Worm (Caenorhabditis elegans) whole organism, mixed stage, embryonic: ENCODE results near the gene K11G12.6.

ENCODE experiments used
- bed-3 ChIP-seq: fragments of 200-800 bp; sonication (Bioruptor generic); optimal IDR thresholded peaks from 3 replicates; lab custom pipeline; 2018; ENCODE audit warnings: mild to moderate bottlenecking, missing genetic modification characterization, moderate library complexity, missing compliant biosample characterization
- blmp-1 ChIP-seq: fragments of 150-350 bp; optimal IDR thresholded peaks from 2 replicates; lab custom pipeline; 2014; ENCODE audit warnings: missing biosample characterization, missing genetic modification characterization
- ceh-43 ChIP-seq: fragments of 200-800 bp; sonication (Bioruptor generic); optimal IDR thresholded peaks from 2 replicates; lab custom pipeline; 2018; ENCODE audit warnings: mild to moderate bottlenecking, missing genetic modification characterization, moderate library complexity, missing compliant biosample characterization
- ceh-83 ChIP-seq: fragments of 200-800 bp; sonication (Bioruptor generic); optimal IDR thresholded peaks from 2 replicates; lab custom pipeline; 2018; ENCODE audit warnings: mild to moderate bottlenecking, missing genetic modification characterization, missing compliant biosample characterization
- ces-1 ChIP-seq: fragments of 150-350 bp; optimal IDR thresholded peaks from 2 replicates; lab custom pipeline; 2014; ENCODE audit warnings: missing biosample characterization, missing genetic modification reagents, missing genetic modification characterization
- cnd-1 ChIP-seq: fragments of 200-800 bp; sonication (Bioruptor generic); optimal IDR thresholded peaks from 2 replicates; lab custom pipeline; 2018; ENCODE audit warnings: mild to moderate bottlenecking, missing genetic modification characterization, missing compliant biosample characterization
- drap-1 ChIP-seq: fragments of 200-800 bp; sonication (Bioruptor generic); optimal IDR thresholded peaks from 3 replicates; lab custom pipeline; 2018; ENCODE audit warnings: mild to moderate bottlenecking, missing genetic modification characterization, missing compliant biosample characterization
- elt-1 ChIP-seq: sonication (generic microtip); optimal IDR thresholded peaks from 2 replicates; lab custom pipeline; 2017; ENCODE audit warnings: missing genetic modification characterization, mild to moderate bottlenecking, missing compliant biosample characterization, antibody characterized with exemption, moderate library complexity, borderline replicate concordance; ENCODE audit not compliant: insufficient read depth
- flh-1 ChIP-seq: fragments of 200-800 bp; sonication (Bioruptor generic); optimal IDR thresholded peaks from 2 replicates; lab custom pipeline; 2018; ENCODE audit warnings: mild to moderate bottlenecking, missing genetic modification characterization, moderate library complexity, missing compliant biosample characterization
- ham-2 ChIP-seq: fragments of 200-800 bp; sonication (Bioruptor generic); optimal IDR thresholded peaks from 2 replicates; lab custom pipeline; 2018; ENCODE audit warnings: mild to moderate bottlenecking, missing genetic modification characterization, missing compliant biosample characterization
- hlh-1 ChIP-seq: fragments of 150-350 bp; optimal IDR thresholded peaks from 2 replicates; lab custom pipeline; 2014; ENCODE audit warnings: missing biosample characterization, missing genetic modification reagents, missing genetic modification characterization
- lin-32 ChIP-seq: fragments of 200-800 bp; sonication (Bioruptor generic); optimal IDR thresholded peaks from 2 replicates; lab custom pipeline; 2018; ENCODE audit warnings: mild to moderate bottlenecking, missing genetic modification characterization, missing compliant biosample characterization
- mab-5 ChIP-seq: fragments of 150-350 bp; optimal IDR thresholded peaks from 2 replicates; lab custom pipeline; 2014; ENCODE audit warnings: missing biosample characterization, missing genetic modification characterization
- nhr-12 ChIP-seq: fragments of 150-350 bp; optimal IDR thresholded peaks from 2 replicates; lab custom pipeline; 2014; ENCODE audit warnings: missing biosample characterization, missing genetic modification characterization
- nhr-2 ChIP-seq: fragments of 150-350 bp; optimal IDR thresholded peaks from 2 replicates; lab custom pipeline; 2014; ENCODE audit warnings: missing biosample characterization, missing genetic modification characterization
- nhr-237 ChIP-seq: fragments of 150-350 bp; optimal IDR thresholded peaks from 2 replicates; lab custom pipeline; 2014; ENCODE audit warnings: missing biosample characterization, missing genetic modification characterization
- pha-4 ChIP-seq: fragments of 150-350 bp; optimal IDR thresholded peaks from 2 replicates; lab custom pipeline; 2018; ENCODE audit warnings: missing biosample characterization, missing genetic modification reagents, missing genetic modification characterization
- sem-2 ChIP-seq: fragments of 200-800 bp; sonication (Bioruptor generic); optimal IDR thresholded peaks from 2 replicates; lab custom pipeline; 2018; ENCODE audit warnings: mild to moderate bottlenecking, missing genetic modification characterization, missing compliant biosample characterization
- sptf-1 ChIP-seq: sonication (generic microtip); optimal IDR thresholded peaks from 2 replicates; lab custom pipeline; 2017; ENCODE audit warnings: mild to moderate bottlenecking, missing genetic modification characterization, moderate library complexity, missing compliant biosample characterization
- tbx-8 ChIP-seq: fragments of 200-800 bp; sonication (Bioruptor generic); optimal IDR thresholded peaks from 2 replicates; lab custom pipeline; 2018; ENCODE audit warnings: mild to moderate bottlenecking, missing genetic modification characterization, moderate library complexity, missing compliant biosample characterization
- unc-120 ChIP-seq: sonication (generic microtip); optimal IDR thresholded peaks from 2 replicates; lab custom pipeline; 2017; ENCODE audit warnings: missing genetic modification characterization, missing compliant biosample characterization; ENCODE audit not compliant: poor library complexity, severe bottlenecking
- unc-39 ChIP-seq: fragments of 150-350 bp; optimal IDR thresholded peaks from 2 replicates; lab custom pipeline; 2014; ENCODE audit warnings: missing biosample characterization, missing genetic modification characterization
- unc-62 ChIP-seq: fragments of 150-350 bp; optimal IDR thresholded peaks from 2 replicates; lab custom pipeline; 2014; ENCODE audit warnings: missing biosample characterization, missing genetic modification reagents, missing genetic modification characterization
- zip-8 ChIP-seq: fragments of 150-350 bp; optimal IDR thresholded peaks from 2 replicates; lab custom pipeline; 2014; ENCODE audit warnings: missing biosample characterization, missing genetic modification characterization

Gene K11G12.6

ce11 chrX:6725260-6725718 is 4.2 kb downstream of the K11G12.6 start, which contains the start of gene slc-25A10:
Gene slc-25A10, minus strand, starts transcription at chrX:6725668.
- TF ChIP-seq bed-3 (GFP tag; lab: Kevin White, UChicago): no peak
- no peak for TF ChIP-seq ces-1 (GFP tag; lab: Kevin White, UChicago)

ce11 chrX:6722966-6723365 is 6.5 kb downstream of the K11G12.6 start, which contains the start of gene smf-1:
Gene smf-1, minus strand, starts transcription at chrX:6723066.
- no peak for TF ChIP-seq mab-5 (tag; lab: Kevin White, UChicago)
- TF ChIP-seq sptf-1 (tag; lab: Kevin White, UChicago): no peak
- TF ChIP-seq pha-4 (tag; lab: Kevin White, UChicago): no peak
- TF ChIP-seq unc-39: no peak
- no peak for TF ChIP-seq elt-1 (tag; lab: Kevin White, UChicago)

- TF ChIP-seq unc-120 (tag; lab: Kevin White, UChicago): no peak
- TF ChIP-seq elt-1 (tag; lab: Kevin White, UChicago): no peak
- TF ChIP-seq unc-39: no peak
- TF ChIP-seq sem-2 (GFP tag; lab: Kevin White, UChicago): no peak
- TF ChIP-seq hlh-1: no peak
- no peak for TF ChIP-seq ces-1 (GFP tag; lab: Kevin White, UChicago)
- no peak for TF ChIP-seq blmp-1 (tag; lab: Kevin White, UChicago)
- TF ChIP-seq mab-5 (tag; lab: Kevin White, UChicago): no peak
- TF ChIP-seq ceh-83 (GFP tag; lab: Kevin White, UChicago): no peak
- TF ChIP-seq ceh-43: no peak
- no peak for TF ChIP-seq flh-1 (GFP tag; lab: Kevin White, UChicago)
- no peak for TF ChIP-seq sptf-1 (tag; lab: Kevin White, UChicago)
Measured at ce11 chrX:6718595-6718994, 10.9 kb downstream of the K11G12.6 start, which contains the start of gene smf-2. Gene smf-2, minus strand, starts transcription at chrX:6718695.

ce11 chrX:6713277-6713676 is 16.2 kb downstream of the K11G12.6 start, which contains the start of gene nas-11:
Gene nas-11, plus strand, starts transcription at chrX:6713577.
- TF ChIP-seq elt-1 (tag; lab: Kevin White, UChicago) (no peak), unc-62 (GFP tag; lab: Kevin White, UChicago) (no peak), lin-32 (no peak), ceh-43 (no peak), unc-39 (no peak), sem-2 (GFP tag; lab: Kevin White, UChicago) (no peak)

- no peak for TF ChIP-seq hlh-1
- no peak for TF ChIP-seq zip-8 (tag; lab: Kevin White, UChicago)
- no peak for TF ChIP-seq pha-4 (tag; lab: Kevin White, UChicago)
- no peak for TF ChIP-seq mab-5 (tag; lab: Kevin White, UChicago)
- no peak for TF ChIP-seq cnd-1
- no peak for TF ChIP-seq sem-2 (GFP tag; lab: Kevin White, UChicago)
- TF ChIP-seq unc-39: no peak
Measured at ce11 chrX:6709238-6709637, 20.2 kb downstream of the K11G12.6 start, which contains the start of gene acr-3. Gene acr-3, plus strand, starts transcription at chrX:6709538.

- TF ChIP-seq nhr-237 (no peak), ces-1 (GFP tag; lab: Kevin White, UChicago) (peak; percentile 91)
- TF ChIP-seq, all 35 proteins: peak for 1
Measured at ce11 chrX:6705156-6705555, 24.3 kb downstream of the K11G12.6 start.

- no peak for TF ChIP-seq mab-5 (tag; lab: Kevin White, UChicago)
- no peak for TF ChIP-seq ham-2 (GFP tag; lab: Kevin White, UChicago)
- TF ChIP-seq bed-3 (GFP tag; lab: Kevin White, UChicago): no peak
- no peak for TF ChIP-seq nhr-12 (tag; lab: Kevin White, UChicago)
- no peak for TF ChIP-seq blmp-1 (tag; lab: Kevin White, UChicago)
- no peak for TF ChIP-seq sptf-1 (tag; lab: Kevin White, UChicago)
- TF ChIP-seq nhr-2: no peak
- TF ChIP-seq tbx-8: no peak
- TF ChIP-seq, all 35 proteins: peak for 0
Measured at ce11 chrX:6702249-6702648, 27.2 kb downstream of the K11G12.6 start, which contains the start of gene acr-2. Gene acr-2, plus strand, starts transcription at chrX:6702549.

ce11 chrX:6698267-6698666 is 31.2 kb downstream of the K11G12.6 start, which contains the start of the genes F38B6.7 and F38B6.2:
Gene F38B6.7, minus strand, starts transcription at chrX:6698367.
Gene F38B6.2, plus strand, starts transcription at chrX:6698533.
- TF ChIP-seq unc-120 (tag; lab: Kevin White, UChicago) (no peak), drap-1 (GFP tag; lab: Kevin White, UChicago) (no peak)
